Worm (Caenorhabditis elegans) whole organism, L1 larva: ENCODE results near the gene F21D5.5.
A peak's percentile ranks its signal among the peaks of the same experiment; 100 is the strongest.

Experiments used
- C04F5.9 ChIP-seq: sonication (generic microtip); optimal IDR thresholded peaks from 2 replicates; lab custom pipeline; 2016; ENCODE audit warnings: missing genetic modification characterization, missing compliant biosample characterization
- C16A3.4 ChIP-seq: fragments of 150-350 bp; optimal IDR thresholded peaks from 2 replicates; lab custom pipeline; 2014; ENCODE audit warnings: missing biosample characterization, missing genetic modification characterization
- aha-1 ChIP-seq: fragments of 150-350 bp; optimal IDR thresholded peaks from 2 replicates; lab custom pipeline; 2014; ENCODE audit warnings: missing biosample characterization, missing genetic modification characterization
- alr-1 ChIP-seq: fragments of 200-800 bp; sonication (Bioruptor generic); optimal IDR thresholded peaks from 2 replicates; lab custom pipeline; 2018; ENCODE audit warnings: borderline replicate concordance, mild to moderate bottlenecking, missing genetic modification characterization, missing compliant biosample characterization
- aly-2 ChIP-seq: fragments of 150-350 bp; optimal IDR thresholded peaks from 2 replicates; lab custom pipeline; 2014; ENCODE audit warnings: missing biosample characterization, missing genetic modification characterization
- ama-1 ChIP-seq: fragments of 150-350 bp; optimal IDR thresholded peaks from 2 replicates; lab custom pipeline; 2014
- blmp-1 ChIP-seq: fragments of 150-350 bp; optimal IDR thresholded peaks from 2 replicates; lab custom pipeline; 2014; ENCODE audit warnings: missing biosample characterization, missing genetic modification characterization
- ceh-63 ChIP-seq: fragments of 200-800 bp; sonication (Bioruptor generic); optimal IDR thresholded peaks from 2 replicates; lab custom pipeline; 2018; ENCODE audit warnings: mild to moderate bottlenecking, missing genetic modification characterization, missing compliant biosample characterization
- ceh-88 ChIP-seq: fragments of 200-800 bp; sonication (Bioruptor generic); IDR thresholded peaks from 2 replicates; pipeline ENCODE4 v1.3.6; 2022; ENCODE audit warnings: missing genetic modification characterization, missing compliant biosample characterization
- ceh-90 ChIP-seq: sonication (generic microtip); optimal IDR thresholded peaks from 2 replicates; lab custom pipeline; 2016; ENCODE audit warnings: missing genetic modification characterization, missing compliant biosample characterization
- ces-1 ChIP-seq: fragments of 150-350 bp; optimal IDR thresholded peaks from 2 replicates; lab custom pipeline; 2014; ENCODE audit warnings: missing biosample characterization, missing genetic modification reagents, missing genetic modification characterization
- dpl-1 ChIP-seq, 3 experiments: fragments of 150-350 bp in 2 of 3; sonication (generic microtip) in 1 of 3; optimal IDR thresholded peaks; 2 replicates each; lab custom pipeline; 2014 to 2017; ENCODE audit warnings: missing biosample characterization in 3 of 3, missing genetic modification characterization in 3 of 3, missing genetic modification reagents in 3 of 3
- efl-1 ChIP-seq, 4 experiments: fragments of 150-350 bp; optimal IDR thresholded peaks in 3 of 4; peaks in 1 of 4; 1 replicate in 1 of 4; 2 replicates in 3 of 4; lab custom pipeline; 2014; ENCODE audit warnings: missing biosample characterization in 2 of 4, missing genetic modification characterization in 2 of 4, missing genetic modification reagents in 2 of 4
- egl-13 ChIP-seq: sonication (generic microtip); optimal IDR thresholded peaks from 2 replicates; lab custom pipeline; 2016; ENCODE audit warnings: missing genotype, missing genetic modification reagents, missing genetic modification characterization, missing compliant biosample characterization
- egl-27 ChIP-seq, 2 experiments: fragments of 150-350 bp in 1 of 2; sonication (generic microtip); optimal IDR thresholded peaks; 3 replicates each; lab custom pipeline; 2017 to 2018; ENCODE audit warnings: missing biosample characterization in 2 of 2, missing genetic modification characterization in 2 of 2, missing genetic modification reagents in 2 of 2
- hlh-4 ChIP-seq: sonication (generic microtip); optimal IDR thresholded peaks from 2 replicates; lab custom pipeline; 2016; ENCODE audit warnings: mild to moderate bottlenecking, missing genetic modification characterization, missing compliant biosample characterization
- hpl-2 ChIP-seq: fragments of 150-350 bp; optimal IDR thresholded peaks from 2 replicates; lab custom pipeline; 2014; ENCODE audit warnings: missing biosample characterization, missing genetic modification reagents, missing genetic modification characterization
- irx-1 ChIP-seq: sonication (generic microtip); optimal IDR thresholded peaks from 2 replicates; lab custom pipeline; 2016; ENCODE audit warnings: missing genetic modification characterization, missing compliant biosample characterization
- isw-1 ChIP-seq: fragments of 200-800 bp; sonication (Bioruptor generic); IDR thresholded peaks from 2 replicates; pipeline ENCODE4 v1.3.6; 2022; ENCODE audit warnings: missing genetic modification characterization, missing compliant biosample characterization
- jun-1 ChIP-seq: fragments of 150-350 bp; optimal IDR thresholded peaks from 2 replicates; lab custom pipeline; 2014; ENCODE audit warnings: missing biosample characterization, missing genetic modification reagents, missing genetic modification characterization
- lin-14 ChIP-seq: fragments of 200-800 bp; sonication (Bioruptor generic); optimal IDR thresholded peaks from 2 replicates; lab custom pipeline; 2018; ENCODE audit warnings: mild to moderate bottlenecking, missing genetic modification characterization, moderate library complexity, missing compliant biosample characterization
- lin-39 ChIP-seq: fragments of 150-350 bp; optimal IDR thresholded peaks from 2 replicates; lab custom pipeline; 2014; ENCODE audit warnings: missing biosample characterization, missing genetic modification reagents, missing genetic modification characterization
- lir-3 ChIP-seq: sonication (generic microtip); optimal IDR thresholded peaks from 2 replicates; lab custom pipeline; 2016; ENCODE audit warnings: mild to moderate bottlenecking, missing genetic modification characterization, moderate library complexity, missing compliant biosample characterization; ENCODE audit not compliant: poor library complexity
- mab-9 ChIP-seq: fragments of 200-800 bp; sonication (Bioruptor generic); IDR thresholded peaks from 2 replicates; pipeline ENCODE4 v1.3.6; 2022; ENCODE audit warnings: missing genetic modification reagents, missing genetic modification characterization, missing compliant biosample characterization
- mef-2 ChIP-seq: fragments of 150-350 bp; optimal IDR thresholded peaks from 2 replicates; lab custom pipeline; 2014; ENCODE audit warnings: missing biosample characterization, missing genetic modification characterization
- mep-1 ChIP-seq: fragments of 150-350 bp; optimal IDR thresholded peaks from 2 replicates; lab custom pipeline; 2014; ENCODE audit warnings: missing biosample characterization, missing genetic modification characterization
- nhr-20 ChIP-seq: sonication (generic microtip); optimal IDR thresholded peaks from 2 replicates; lab custom pipeline; 2016; ENCODE audit warnings: mild to moderate bottlenecking, missing genetic modification characterization, missing compliant biosample characterization
- nhr-237 ChIP-seq: fragments of 150-350 bp; optimal IDR thresholded peaks from 2 replicates; lab custom pipeline; 2014; ENCODE audit warnings: missing biosample characterization, missing genetic modification characterization
- nhr-28 ChIP-seq: fragments of 150-350 bp; optimal IDR thresholded peaks from 2 replicates; lab custom pipeline; 2014; ENCODE audit warnings: missing biosample characterization, missing genetic modification characterization
- nhr-47 ChIP-seq: sonication (generic microtip); optimal IDR thresholded peaks from 2 replicates; lab custom pipeline; 2016; ENCODE audit warnings: mild to moderate bottlenecking, missing genetic modification characterization, moderate library complexity, missing compliant biosample characterization
- nhr-76 ChIP-seq: sonication (generic microtip); optimal IDR thresholded peaks from 2 replicates; lab custom pipeline; 2017; ENCODE audit warnings: missing biosample characterization, missing genetic modification characterization
- nhr-84 ChIP-seq: sonication (generic microtip); optimal IDR thresholded peaks from 2 replicates; lab custom pipeline; 2017; ENCODE audit warnings: missing biosample characterization, missing genetic modification characterization
- nhr-90 ChIP-seq: sonication (generic microtip); optimal IDR thresholded peaks from 2 replicates; lab custom pipeline; 2016; ENCODE audit warnings: mild to moderate bottlenecking, missing genetic modification characterization, missing compliant biosample characterization; ENCODE audit not compliant: poor library complexity
- pag-3 ChIP-seq: sonication (generic microtip); optimal IDR thresholded peaks from 2 replicates; lab custom pipeline; 2017; ENCODE audit warnings: missing genetic modification characterization, mild to moderate bottlenecking, missing compliant biosample characterization, antibody characterized with exemption, borderline replicate concordance; ENCODE audit not compliant: insufficient read depth
- pax-3 ChIP-seq: fragments of 200-800 bp; sonication (Bioruptor generic); optimal IDR thresholded peaks from 2 replicates; lab custom pipeline; 2018; ENCODE audit warnings: mild to moderate bottlenecking, missing genetic modification characterization, moderate library complexity, missing compliant biosample characterization
- pqm-1 ChIP-seq: sonication (generic microtip); optimal IDR thresholded peaks from 3 replicates; lab custom pipeline; 2017; ENCODE audit warnings: missing biosample characterization, missing genetic modification characterization
- sox-4 ChIP-seq: sonication (generic microtip); optimal IDR thresholded peaks from 2 replicates; lab custom pipeline; 2016; ENCODE audit warnings: missing genetic modification characterization, missing compliant biosample characterization
- sptf-1 ChIP-seq: fragments of 150-350 bp; optimal IDR thresholded peaks from 2 replicates; lab custom pipeline; 2014; ENCODE audit warnings: missing biosample characterization, missing genetic modification characterization
- tlp-1 ChIP-seq: fragments of 150-350 bp; optimal IDR thresholded peaks from 2 replicates; lab custom pipeline; 2014; ENCODE audit warnings: missing biosample characterization, missing genetic modification characterization
- unc-30 ChIP-seq: sonication (generic microtip); optimal IDR thresholded peaks from 2 replicates; lab custom pipeline; 2017; ENCODE audit warnings: missing biosample characterization, missing genetic modification characterization
- zag-1 ChIP-seq: fragments of 150-350 bp; optimal IDR thresholded peaks from 2 replicates; lab custom pipeline; 2014; ENCODE audit warnings: missing biosample characterization, missing genetic modification characterization
- ztf-11 ChIP-seq, 2 experiments: sonication (generic microtip); optimal IDR thresholded peaks; 2 replicates each; lab custom pipeline; 2016 to 2017; ENCODE audit warnings: missing genetic modification characterization in 2 of 2, missing biosample characterization in 1 of 2, missing compliant biosample characterization in 1 of 2
- ztf-4 ChIP-seq: fragments of 150-350 bp; optimal IDR thresholded peaks from 2 replicates; lab custom pipeline; 2014; ENCODE audit warnings: missing biosample characterization, missing genetic modification characterization

The F21D5.5 gene

ce11 chrIV:8752492-8752891 is 13.3 kb upstream of the F21D5.5 start:
- no peak for TF ChIP-seq sptf-1
- no peak for TF ChIP-seq nhr-84 (tag; lab: Kevin White, UChicago)
- TF ChIP-seq jun-1 (tag; lab: Kevin White, UChicago): no peak
- TF ChIP-seq egl-13 (tag; lab: Kevin White, UChicago): no peak
- no peak for TF ChIP-seq zag-1 (tag; lab: Kevin White, UChicago)
- TF ChIP-seq hlh-4 (tag; lab: Kevin White, UChicago): no peak
- no peak for TF ChIP-seq nhr-28 (tag; lab: Kevin White, UChicago)
- TF ChIP-seq mab-9 (GFP tag; lab: Robert Waterston, UW): no peak
- TF ChIP-seq nhr-20: no peak
- no peak for TF ChIP-seq nhr-237
- TF ChIP-seq aha-1 (tag; lab: Kevin White, UChicago): no peak
- TF ChIP-seq pax-3 (tag; lab: Kevin White, UChicago): no peak

ce11 chrIV:8748967-8749366 is 9.8 kb upstream of the F21D5.5 start:
- TF ChIP-seq pqm-1 (tag; lab: Kevin White, UChicago): no peak
- no peak for TF ChIP-seq efl-1 (optimal IDR thresholded peaks at IDR 0.05; lab: Kevin White, UChicago)
- peak in 1 of 2 experiments; percentile 24 for TF ChIP-seq efl-1 (GFP tag; optimal IDR thresholded peaks at IDR 0.05 in 1 of 2; lab: Kevin White, UChicago)

ce11 chrIV:8745591-8746302 is 6.6 kb upstream of the F21D5.5 start, which contains the start of the genes F20C5.7 and parg-1:
TSS of gene F20C5.7 (minus strand) at chrIV:8745691.
TSS of gene parg-1 (plus strand) at chrIV:8746252.
- TF ChIP-seq C16A3.4: no peak
- TF ChIP-seq sox-4 (tag; lab: Kevin White, UChicago): no peak
- TF ChIP-seq hpl-2 (GFP tag; lab: Kevin White, UChicago): no peak
- TF ChIP-seq lir-3 (tag; lab: Kevin White, UChicago): no peak
- TF ChIP-seq ceh-63: no peak
- no peak for TF ChIP-seq isw-1 (GFP tag; lab: Robert Waterston, UW)
- no peak for TF ChIP-seq ztf-11 (tag; optimal IDR thresholded peaks at IDR 0.05; lab: Kevin White, UChicago)
- no peak for TF ChIP-seq ces-1
- no peak for TF ChIP-seq tlp-1
- no peak for TF ChIP-seq blmp-1 (tag; lab: Kevin White, UChicago)
- TF ChIP-seq, all 84 proteins: peak for 0

ce11 chrIV:8743654-8744332 is 4.6 kb upstream of the F21D5.5 start, which contains the start of gene F21D5.7:
TSS of gene F21D5.7 (minus strand) at chrIV:8743704.
- TF ChIP-seq C04F5.9 (peak; percentile 62), dpl-1 (GFP tag; optimal IDR thresholded peaks at IDR 0.05; lab: Kevin White, UChicago) (peak; percentile 81 to 88 (median 87)), nhr-28 (tag; lab: Kevin White, UChicago) (no peak), unc-30 (tag; lab: Kevin White, UChicago) (no peak), hlh-4 (tag; lab: Kevin White, UChicago) (no peak), ztf-4 (tag; lab: Kevin White, UChicago) (peak; percentile 33), nhr-76 (tag; lab: Kevin White, UChicago) (no peak), irx-1 (tag; lab: Kevin White, UChicago) (peak; percentile 80), mef-2 (tag; lab: Kevin White, UChicago) (no peak), nhr-90 (peak; percentile 86), ceh-88 (GFP tag; lab: Robert Waterston, UW) (peak; percentile 36; the same call in 1 of the 2 replicates), aly-2 (tag; lab: Kevin White, UChicago) (no peak), lin-14 (GFP tag; lab: Kevin White, UChicago) (peak; percentile 87), sox-4 (tag; lab: Kevin White, UChicago) (peak; percentile 23), egl-27 (tag; optimal IDR thresholded peaks at IDR 0.05; lab: Kevin White, UChicago) (no peak), mab-9 (GFP tag; lab: Robert Waterston, UW) (no peak), pax-3 (tag; lab: Kevin White, UChicago) (no peak), ama-1 (no peak), jun-1 (tag; lab: Kevin White, UChicago) (peak; percentile 68), pag-3 (tag; lab: Kevin White, UChicago) (no peak), nhr-84 (tag; lab: Kevin White, UChicago) (no peak), alr-1 (tag; lab: Kevin White, UChicago) (no peak), mep-1 (peak; percentile 90), efl-1 (optimal IDR thresholded peaks at IDR 0.05; lab: Kevin White, UChicago) (peak; percentile 75 to 86), efl-1 (GFP tag; optimal IDR thresholded peaks at IDR 0.05 in 1 of 2; lab: Kevin White, UChicago) (peak; percentile 86 to 98), ces-1 (no peak), nhr-47 (peak; percentile 85), tlp-1 (no peak), pqm-1 (tag; lab: Kevin White, UChicago) (no peak), lin-39 (peak; percentile 79), ceh-90 (tag; lab: Kevin White, UChicago) (no peak)
